Fruit fly (Drosophila melanogaster): Measurements from ENCODE around the gene kst.

DNA sequence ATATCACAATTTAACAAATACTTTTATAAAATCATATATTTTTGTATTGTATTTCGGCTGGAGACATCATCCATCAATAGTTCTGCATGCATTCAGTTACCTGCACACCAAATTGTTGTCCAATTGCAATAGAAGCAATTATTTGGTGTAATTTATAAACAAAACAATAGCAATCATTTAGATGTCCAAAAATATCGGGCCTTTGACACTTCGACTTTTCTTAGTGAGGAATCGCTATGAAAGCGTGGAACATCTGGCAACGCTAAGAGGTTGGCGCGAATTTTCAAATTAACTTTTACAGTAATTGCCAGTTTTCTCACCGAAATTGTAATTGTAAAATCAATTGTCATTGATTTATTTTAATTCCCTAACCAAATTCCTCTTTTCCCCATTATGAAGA is 1.9 kb upstream of the kst start, which contains the start of gene CG14969:
- TF ChIP-seq Sin3A (optimal IDR thresholded peaks at IDR 0.05): no peak
- no peak for TF ChIP-seq insv (optimal IDR thresholded peaks at IDR 0.05)
- no peak for TF ChIP-seq psq (optimal IDR thresholded peaks at IDR 0.05)
- TF ChIP-seq ttk (optimal IDR thresholded peaks at IDR 0.05): no peak
- no peak for TF ChIP-seq h (optimal IDR thresholded peaks at IDR 0.05)

Data from Kc167 (cell line).